In the genomic region with DNA sequence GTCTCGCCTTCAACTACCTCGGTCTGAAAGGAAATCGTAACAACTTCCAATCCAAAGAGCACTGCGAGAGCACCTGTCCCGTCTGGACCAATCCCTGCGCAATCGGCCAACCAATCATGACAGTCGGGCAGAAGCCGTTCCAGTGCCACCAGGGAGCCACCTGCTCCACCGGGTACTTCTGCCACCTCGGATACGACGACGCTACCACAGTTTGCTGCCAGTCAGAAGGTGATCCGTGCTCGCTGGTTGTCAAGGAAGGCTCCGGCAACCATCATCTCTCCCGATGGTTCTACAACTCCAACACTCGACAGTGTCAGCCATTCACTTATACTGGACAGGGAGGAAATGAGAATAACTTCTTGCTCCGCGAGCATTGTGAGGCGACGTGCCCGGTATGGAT, we compare ENCODE assay signal across 3 worm cellular contexts.
TF ChIP-seq lines count a peak whose summit lies in the region.

No protein-coding gene starts in this region.

TF ChIP-seq in whole organism, L4 larva, 104 proteins besides CTCF, POLR2A, EP300 and RAD21:
- TF ChIP-seq mxl-2 (GFP tag; conservative IDR thresholded peaks at IDR 0.05; lab: Robert Waterston, UW) (no peak), set-16 (GFP tag; IDR thresholded peaks at IDR 0.05; lab: Robert Waterston, UW) (peak; percentile 79)
TF ChIP-seq in whole organism, L4 larva: peak in this region for 1.

TF ChIP-seq in whole organism, late embryonic, 69 proteins besides CTCF, POLR2A, EP300 and RAD21:
- peak; percentile 57 for TF ChIP-seq pag-3 (tag; optimal IDR thresholded peaks at IDR 0.05; lab: Kevin White, UChicago; ENCODE audit: borderline replicate concordance)
- TF ChIP-seq C38D4.7 (GFP tag; optimal IDR thresholded peaks at IDR 0.05; lab: Kevin White, UChicago) = no peak
TF ChIP-seq in whole organism, late embryonic: peak in this region for 1.

TF ChIP-seq in whole organism, young adult, 124 proteins besides CTCF, POLR2A, EP300 and RAD21:
- TF ChIP-seq egrh-3 (GFP tag; IDR thresholded peaks at IDR 0.05; lab: Robert Waterston, UW) = peak; percentile 56; the same call in 1 of the 2 replicates
- TF ChIP-seq F10E7.11 (tag; optimal IDR thresholded peaks at IDR 0.05; lab: Kevin White, UChicago) = no peak
- peak; percentile 80 for TF ChIP-seq zfh-2 (GFP tag; conservative IDR thresholded peaks at IDR 0.05; lab: Robert Waterston, UW)
- no peak for TF ChIP-seq rcor-1 (GFP tag; IDR thresholded peaks at IDR 0.05; lab: Robert Waterston, UW)
- no peak for TF ChIP-seq Y53G8AR.9 (GFP tag; conservative IDR thresholded peaks at IDR 0.05; lab: Robert Waterston, UW)
TF ChIP-seq in whole organism, young adult: peak in this region for 2.
